Worm (Caenorhabditis elegans) whole organism, L4 larva: ENCODE results near the gene C16A3.6.

Source experiments
- F37D6.2 ChIP-seq: sonication (generic microtip); optimal IDR thresholded peaks from 2 replicates; lab custom pipeline; 2016; ENCODE audit warnings: mild to moderate bottlenecking, missing genetic modification characterization, missing compliant biosample characterization
- ZK546.5 ChIP-seq, 2 experiments: sonication (generic microtip); optimal IDR thresholded peaks; 2 replicates each; lab custom pipeline; 2017; ENCODE audit warnings: missing biosample characterization in 2 of 2, missing genetic modification characterization in 2 of 2
- ces-1 ChIP-seq: fragments of 150-350 bp; sonication (generic microtip); optimal IDR thresholded peaks from 4 replicates; lab custom pipeline; 2014; ENCODE audit warnings: missing biosample characterization, missing genetic modification reagents, missing genetic modification characterization
- daf-16 ChIP-seq, 3 experiments: sonication (generic microtip); optimal IDR thresholded peaks; 2 replicates each; lab custom pipeline; 2016 to 2017; ENCODE audit warnings: missing genetic modification characterization in 3 of 3, missing genetic modification reagents in 3 of 3, mild to moderate bottlenecking in 2 of 3, missing compliant biosample characterization in 2 of 3, missing biosample characterization in 1 of 3, moderate library complexity in 1 of 3
- fkh-10 ChIP-seq: fragments of 150-350 bp; optimal IDR thresholded peaks from 2 replicates; lab custom pipeline; 2014; ENCODE audit warnings: missing biosample characterization, missing genetic modification reagents, missing genetic modification characterization
- mxl-3 ChIP-seq: fragments of 200-800 bp; sonication (Bioruptor generic); optimal IDR thresholded peaks from 2 replicates; lab custom pipeline; 2018; ENCODE audit warnings: mild to moderate bottlenecking, missing genetic modification characterization, missing compliant biosample characterization
- nhr-6 ChIP-seq: fragments of 150-350 bp; optimal IDR thresholded peaks from 2 replicates; lab custom pipeline; 2014; ENCODE audit warnings: missing biosample characterization, missing genetic modification characterization
- unc-62 ChIP-seq, 3 experiments: fragments of 150-350 bp in 1 of 3; sonication (generic microtip); optimal IDR thresholded peaks in 2 of 3; peaks in 1 of 3; 1 replicate in 1 of 3; 2 replicates in 2 of 3; lab custom pipeline; 2014 to 2017; ENCODE audit warnings: missing biosample characterization in 3 of 3, missing genetic modification characterization in 3 of 3, missing genetic modification reagents in 3 of 3, missing genotype in 1 of 3
- zag-1 ChIP-seq: fragments of 150-350 bp; optimal IDR thresholded peaks from 2 replicates; lab custom pipeline; 2014; ENCODE audit warnings: missing biosample characterization, missing genetic modification characterization

ce11 chrIII:6331211-6331782 lies 47.7 kb upstream of the C16A3.6 start, which contains the start of gene C56G2.4:
- TF ChIP-seq daf-16 (GFP tag; optimal IDR thresholded peaks at IDR 0.05; lab: Kevin White, UChicago) (no peak), daf-16 (tag; optimal IDR thresholded peaks at IDR 0.05; lab: Kevin White, UChicago) (no peak), ZK546.5 (tag; optimal IDR thresholded peaks at IDR 0.05; lab: Kevin White, UChicago) (no peak), mxl-3 (GFP tag; lab: Kevin White, UChicago) (no peak), F37D6.2 (tag; lab: Kevin White, UChicago) (no peak), zag-1 (tag; lab: Kevin White, UChicago) (no peak), unc-62 (GFP tag; optimal IDR thresholded peaks at IDR 0.05 in 1 of 2; lab: Kevin White, UChicago) (no peak), unc-62 (tag; optimal IDR thresholded peaks at IDR 0.05; lab: Kevin White, UChicago) (no peak), nhr-6 (tag; lab: Kevin White, UChicago) (no peak), fkh-10 (GFP tag; lab: Kevin White, UChicago) (no peak), ces-1 (GFP tag; lab: Kevin White, UChicago) (no peak)
